Fruit fly (Drosophila melanogaster) whole organism, embryonic: Measurements from ENCODE around the gene CG4009.

ENCODE experiments used
- Abd-B ChIP-seq: fragments of 200-800 bp; sonication (Bioruptor generic); optimal IDR thresholded peaks from 2 replicates; lab custom pipeline; 2018; ENCODE audit warnings: missing biosample characterization, mild to moderate bottlenecking, missing genetic modification characterization, moderate library complexity
- Awh ChIP-seq: fragments of 200-800 bp; sonication (Bioruptor generic); IDR thresholded peaks from 2 replicates; pipeline ENCODE4, ENCODE4 v1.3.6; 2022; ENCODE audit warnings: missing biosample characterization, missing genetic modification characterization
- B-H2 ChIP-seq: fragments of 200-800 bp; sonication (Bioruptor generic); optimal IDR thresholded peaks from 2 replicates; lab custom pipeline; 2018; ENCODE audit warnings: missing biosample characterization, mild to moderate bottlenecking, missing genetic modification characterization
- BEAF-32 ChIP-seq: fragments of 200-800 bp; sonication (Bioruptor generic); optimal IDR thresholded peaks from 3 replicates; lab custom pipeline; 2017; ENCODE audit warnings: missing biosample characterization, missing genetic modification characterization, mild to moderate bottlenecking, moderate library complexity, missing genetic modification reagents
- CG11093 ChIP-seq: fragments of 200-800 bp; sonication (Bioruptor generic); IDR thresholded peaks from 3 replicates; pipeline ENCODE4 v1.3.6; 2022; ENCODE audit warnings: missing biosample characterization, missing genetic modification characterization
- CG13424 ChIP-seq: fragments of 200-800 bp; sonication (Bioruptor generic); optimal IDR thresholded peaks from 2 replicates; lab custom pipeline; 2019; ENCODE audit warnings: missing biosample characterization, mild to moderate bottlenecking, missing genetic modification characterization, moderate library complexity
- CG13624 ChIP-seq: fragments of 200-800 bp; sonication (Bioruptor generic); optimal IDR thresholded peaks from 2 replicates; lab custom pipeline; 2016; ENCODE audit warnings: missing biosample characterization, missing genetic modification characterization
- CG14965 ChIP-seq: fragments of 200-800 bp; sonication (Bioruptor generic); optimal IDR thresholded peaks from 2 replicates; lab custom pipeline; 2016; ENCODE audit warnings: missing biosample characterization, missing genetic modification characterization, borderline replicate concordance
- CG15073 ChIP-seq: fragments of 200-800 bp; sonication (Bioruptor generic); optimal IDR thresholded peaks from 2 replicates; lab custom pipeline; 2016; ENCODE audit warnings: missing biosample characterization, missing genetic modification characterization
- CG15696 ChIP-seq: fragments of 200-800 bp; sonication (Bioruptor generic); optimal IDR thresholded peaks from 2 replicates; lab custom pipeline; 2019; ENCODE audit warnings: missing biosample characterization, mild to moderate bottlenecking, missing genetic modification characterization, moderate library complexity
- CG16863 ChIP-seq: fragments of 200-800 bp; sonication (Bioruptor generic); optimal IDR thresholded peaks from 3 replicates; lab custom pipeline; 2016; ENCODE audit warnings: missing biosample characterization, missing genetic modification characterization
- CG17359 ChIP-seq: fragments of 200-800 bp; sonication (Bioruptor generic); optimal IDR thresholded peaks from 3 replicates; lab custom pipeline; 2018; ENCODE audit warnings: missing biosample characterization, mild to moderate bottlenecking, missing genetic modification characterization, moderate library complexity
- CG18599 ChIP-seq: fragments of 200-800 bp; sonication (Bioruptor generic); optimal IDR thresholded peaks from 3 replicates; lab custom pipeline; 2017; ENCODE audit warnings: missing biosample characterization, missing genetic modification characterization, mild to moderate bottlenecking, moderate library complexity, missing genetic modification reagents
- CG2120 ChIP-seq: fragments of 200-800 bp; sonication (Bioruptor generic); optimal IDR thresholded peaks from 3 replicates; lab custom pipeline; 2016; ENCODE audit warnings: missing biosample characterization, missing genetic modification characterization
- CG2199 ChIP-seq: fragments of 200-800 bp; sonication (Bioruptor generic); IDR thresholded peaks from 3 replicates; pipeline ENCODE4 v1.3.6; 2022; ENCODE audit warnings: missing biosample characterization, missing genetic modification characterization
- CG30403 ChIP-seq: fragments of 200-800 bp; sonication (Bioruptor generic); optimal IDR thresholded peaks from 3 replicates; lab custom pipeline; 2016; ENCODE audit warnings: missing biosample characterization, missing genetic modification characterization
- CG34376 ChIP-seq: fragments of 200-800 bp; sonication (Bioruptor generic); optimal IDR thresholded peaks from 2 replicates; lab custom pipeline; 2018; ENCODE audit warnings: missing biosample characterization, mild to moderate bottlenecking, missing genetic modification characterization
- CG3838 ChIP-seq: fragments of 200-800 bp; sonication (Bioruptor generic); optimal IDR thresholded peaks from 3 replicates; lab custom pipeline; 2016; ENCODE audit warnings: missing biosample characterization, missing genetic modification characterization
- CG3847 ChIP-seq: fragments of 200-800 bp; sonication (Bioruptor generic); IDR thresholded peaks from 2 replicates; pipeline ENCODE4 v1.3.6; 2022; ENCODE audit warnings: missing biosample characterization, missing genetic modification characterization
- CG4360 ChIP-seq: fragments of 200-800 bp; sonication (Bioruptor generic); IDR thresholded peaks from 2 replicates; pipeline ENCODE4 v1.3.6; 2022; ENCODE audit warnings: missing biosample characterization, missing genetic modification characterization
- CG6689 ChIP-seq: fragments of 200-800 bp; sonication (Bioruptor generic); IDR thresholded peaks from 2 replicates; pipeline ENCODE4 v1.3.6; 2022; ENCODE audit warnings: missing biosample characterization, missing genetic modification characterization
- CG9215 ChIP-seq: fragments of 200-800 bp; sonication (Bioruptor generic); IDR thresholded peaks from 2 replicates; pipeline ENCODE4 v1.3.6; 2022; ENCODE audit warnings: missing biosample characterization, missing genetic modification characterization
- Chrac-16 ChIP-seq: fragments of 200-800 bp; sonication (Bioruptor generic); optimal IDR thresholded peaks from 3 replicates; lab custom pipeline; 2016; ENCODE audit warnings: missing biosample characterization, missing genetic modification characterization
- Dek ChIP-seq: fragments of 200-800 bp; sonication (Bioruptor generic); optimal IDR thresholded peaks from 3 replicates; lab custom pipeline; 2019; ENCODE audit warnings: missing biosample characterization, mild to moderate bottlenecking, missing genetic modification characterization, moderate library complexity
- Doc3 ChIP-seq: fragments of 200-800 bp; sonication (Bioruptor generic); IDR thresholded peaks from 3 replicates; pipeline ENCODE4 v1.3.6; 2022; ENCODE audit warnings: missing biosample characterization, missing genetic modification characterization; ENCODE audit not compliant: partially characterized antibody
- Hr78 ChIP-seq, 2 experiments: fragments of 200-800 bp in 1 of 2; fragments of >200 bp in 1 of 2; sonication (Bioruptor generic) in 1 of 2; optimal IDR thresholded peaks; 2 replicates each; lab custom pipeline; 2017 to 2019; ENCODE audit warnings: missing biosample characterization in 2 of 2, missing genetic modification characterization in 2 of 2, mild to moderate bottlenecking in 1 of 2, moderate library complexity in 1 of 2
- Meics ChIP-seq: fragments of 200-800 bp; sonication (Bioruptor generic); optimal IDR thresholded peaks from 2 replicates; lab custom pipeline; 2017; ENCODE audit warnings: missing biosample characterization, mild to moderate bottlenecking, missing genetic modification characterization
- Pdp1 ChIP-seq, 2 experiments: fragments of 200-800 bp; sonication (Bioruptor generic); optimal IDR thresholded peaks; 3 replicates each; lab custom pipeline; 2016; ENCODE audit warnings: missing biosample characterization in 2 of 2, missing genetic modification characterization in 2 of 2, mild to moderate bottlenecking in 1 of 2, moderate library complexity in 1 of 2
- Sin3A ChIP-seq: fragments of >200 bp; optimal IDR thresholded peaks from 2 replicates; lab custom pipeline; 2018
- Six4 ChIP-seq: fragments of 200-800 bp; sonication (Bioruptor generic); optimal IDR thresholded peaks from 2 replicates; lab custom pipeline; 2016; ENCODE audit warnings: missing biosample characterization, missing genetic modification characterization
- Sox102F ChIP-seq: fragments of 200-800 bp; sonication (Bioruptor generic); optimal IDR thresholded peaks from 2 replicates; lab custom pipeline; 2018; ENCODE audit warnings: missing biosample characterization, mild to moderate bottlenecking, missing genetic modification characterization, moderate library complexity
- Sry-δ ChIP-seq: fragments of 200-800 bp; sonication (Bioruptor generic); optimal IDR thresholded peaks from 2 replicates; lab custom pipeline; 2016; ENCODE audit warnings: missing biosample characterization, missing genetic modification characterization
- YL-1 ChIP-seq: fragments of 200-800 bp; sonication (Bioruptor generic); optimal IDR thresholded peaks from 3 replicates; lab custom pipeline; 2017; ENCODE audit warnings: missing biosample characterization, mild to moderate bottlenecking, missing genetic modification characterization
- ac ChIP-seq: fragments of 200-800 bp; sonication (Bioruptor generic); optimal IDR thresholded peaks from 3 replicates; lab custom pipeline; 2017; ENCODE audit warnings: missing biosample characterization, mild to moderate bottlenecking, missing genetic modification characterization
- bigmax ChIP-seq: fragments of 200-800 bp; sonication (Bioruptor generic); optimal IDR thresholded peaks from 2 replicates; lab custom pipeline; 2018; ENCODE audit warnings: missing biosample characterization, mild to moderate bottlenecking, missing genetic modification characterization
- cad ChIP-seq: fragments of >200 bp; optimal IDR thresholded peaks from 2 replicates; lab custom pipeline; 2017; ENCODE audit warnings: missing biosample characterization, missing genetic modification characterization
- dpn ChIP-seq, 2 experiments: fragments of 200-800 bp; sonication (Bioruptor generic); optimal IDR thresholded peaks; 3 replicates each; lab custom pipeline; 2016; ENCODE audit warnings: missing biosample characterization in 2 of 2, missing genetic modification characterization in 2 of 2
- ems ChIP-seq: fragments of 200-800 bp; sonication (Bioruptor generic); optimal IDR thresholded peaks from 3 replicates; lab custom pipeline; 2016; ENCODE audit warnings: missing biosample characterization, missing genetic modification characterization
- exex ChIP-seq: fragments of 200-800 bp; sonication (Bioruptor generic); optimal IDR thresholded peaks from 4 replicates; lab custom pipeline; 2018; ENCODE audit warnings: missing biosample characterization, mild to moderate bottlenecking, missing genetic modification characterization, moderate library complexity
- fd3F ChIP-seq: fragments of 200-800 bp; sonication (Bioruptor generic); optimal IDR thresholded peaks from 2 replicates; lab custom pipeline; 2018; ENCODE audit warnings: missing biosample characterization, mild to moderate bottlenecking, missing genetic modification characterization, moderate library complexity
- gce ChIP-seq: fragments of 200-800 bp; sonication (Bioruptor generic); IDR thresholded peaks from 3 replicates; pipeline ENCODE4 v1.3.6; 2022; ENCODE audit warnings: missing biosample characterization, missing genetic modification characterization
- phol ChIP-seq: fragments of 200-800 bp; sonication (Bioruptor generic); optimal IDR thresholded peaks from 3 replicates; lab custom pipeline; 2018; ENCODE audit warnings: missing biosample characterization, mild to moderate bottlenecking, missing genetic modification characterization, moderate library complexity
- seq ChIP-seq: fragments of 200-800 bp; sonication (Bioruptor generic); IDR thresholded peaks from 2 replicates; pipeline ENCODE4 v1.3.6; 2022; ENCODE audit warnings: missing biosample characterization, missing genetic modification characterization
- sna ChIP-seq: fragments of 200-800 bp; sonication (Bioruptor generic); IDR thresholded peaks from 2 replicates; pipeline ENCODE4 v1.3.6; 2022; ENCODE audit warnings: missing biosample characterization, missing genetic modification characterization; ENCODE audit not compliant: partially characterized antibody
- so ChIP-seq: fragments of 200-800 bp; sonication (Bioruptor generic); IDR thresholded peaks from 3 replicates; pipeline ENCODE4 v1.3.6; 2022; ENCODE audit warnings: missing biosample characterization, missing genetic modification characterization
- trem ChIP-seq: fragments of 200-800 bp; optimal IDR thresholded peaks from 3 replicates; lab custom pipeline; 2019; ENCODE audit warnings: missing biosample characterization, mild to moderate bottlenecking, missing genetic modification characterization, moderate library complexity
- ttk ChIP-seq: fragments of 200-800 bp; sonication (Bioruptor generic); IDR thresholded peaks from 2 replicates; pipeline ENCODE4 v2.1.2; 2022; ENCODE audit warnings: missing biosample characterization, missing genetic modification characterization
- vnd ChIP-seq: fragments of 200-800 bp; sonication (Bioruptor generic); IDR thresholded peaks from 3 replicates; pipeline ENCODE4 v1.3.6; 2022; ENCODE audit warnings: missing biosample characterization, missing genetic modification characterization; ENCODE audit not compliant: partially characterized antibody

The CG4009 gene

DNA sequence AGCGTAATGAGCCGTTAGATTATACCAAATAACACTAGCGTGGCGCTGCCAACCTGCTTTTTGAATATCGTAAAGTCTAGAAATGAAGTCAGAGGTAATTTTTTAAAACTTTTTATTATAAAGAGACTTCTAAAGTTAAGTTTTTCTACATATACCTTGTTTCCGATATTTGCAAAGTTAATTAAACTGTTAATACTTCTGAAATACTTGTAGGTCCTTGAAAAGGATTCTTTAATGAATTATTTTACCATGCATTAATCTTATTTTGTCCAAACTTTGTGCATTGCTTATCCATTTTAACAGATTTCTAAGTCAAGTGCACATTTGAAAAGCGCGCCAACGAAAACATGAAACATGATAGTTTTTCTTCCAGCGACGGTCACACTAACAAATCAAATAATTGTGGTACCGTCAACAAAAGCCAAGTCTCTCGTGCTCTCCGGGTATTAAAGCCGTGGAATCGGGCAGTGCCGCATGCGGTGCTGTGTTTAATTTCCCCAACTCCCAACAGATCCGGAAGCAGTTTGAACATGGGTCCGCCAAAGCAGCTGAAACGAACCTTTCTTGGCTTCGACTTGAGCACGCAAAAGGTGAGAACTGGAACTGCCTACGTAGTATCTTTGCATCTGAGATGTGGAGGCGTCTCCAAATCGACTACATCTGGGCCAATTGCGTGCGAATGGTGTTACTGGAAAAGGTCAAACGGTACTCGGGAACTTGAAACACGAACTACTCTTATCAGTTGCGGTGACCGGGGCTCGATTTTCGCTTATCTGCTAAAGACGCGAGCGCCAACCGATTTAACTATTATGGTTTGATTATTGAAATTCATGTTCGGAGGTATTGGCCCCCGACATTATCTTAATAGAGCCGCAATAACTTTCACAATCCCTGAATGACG is 39.5 kb downstream of the CG4009 start, which contains the start of the genes EMC2A and CG3534 (continued):
- TF ChIP-seq CG9215 (GFP tag; lab: Robert Waterston, UW) (0 out of 2 replicates have a peak, but pooled peaks have one; percentile 20), Sry-δ (peak; percentile 31), CG4360 (no peak), CG17359 (peak; percentile 8), CG18599 (GFP tag; lab: Kevin White, UChicago) (no peak), CG2120 (peak; percentile 2), Hr78 (GFP tag; optimal IDR thresholded peaks at IDR 0.05; lab: Kevin White, UChicago) (peak in 1 of 2 experiments; percentile 87), ttk (GFP tag; lab: Robert Waterston, UW) (no peak), Sox102F (GFP tag; lab: Kevin White, UChicago) (no peak), ems (GFP tag; lab: Kevin White, UChicago) (peak; percentile 25), CG13424 (tag; lab: Kevin White, UChicago) (no peak), Pdp1 (GFP tag; optimal IDR thresholded peaks at IDR 0.05; lab: Kevin White, UChicago) (peak; percentile 18 to 26), CG30403 (peak; percentile 25), Awh (GFP tag; lab: Robert Waterston, UW) (0 out of 2 replicates have a peak, but pooled peaks have one; percentile 18), Doc3 (GFP tag; lab: Robert Waterston, UW) (no peak), CG15696 (tag; lab: Kevin White, UChicago) (peak; percentile 2), CG6689 (GFP tag; lab: Robert Waterston, UW) (peak; percentile 14; the same call in 1 of the 2 replicates), CG3847 (no peak), Meics (GFP tag; lab: Kevin White, UChicago) (peak; percentile 33), vnd (GFP tag; lab: Robert Waterston, UW) (no peak), BEAF-32 (GFP tag; lab: Kevin White, UChicago) (peak; percentile 10), ac (no peak), Six4 (GFP tag; lab: Kevin White, UChicago) (peak; percentile 24), B-H2 (GFP tag; lab: Kevin White, UChicago) (no peak), fd3F (GFP tag; lab: Kevin White, UChicago) (no peak), Chrac-16 (GFP tag; lab: Kevin White, UChicago) (no peak), bigmax (GFP tag; lab: Kevin White, UChicago) (no peak), CG15073 (GFP tag; lab: Kevin White, UChicago) (no peak), trem (tag; lab: Kevin White, UChicago) (peak; percentile 98), CG16863 (GFP tag; lab: Kevin White, UChicago) (no peak), phol (peak; percentile 68), CG11093 (GFP tag; lab: Robert Waterston, UW) (no peak), gce (GFP tag; lab: Robert Waterston, UW) (no peak), CG34376 (peak; percentile 63), dpn (GFP tag; optimal IDR thresholded peaks at IDR 0.05; lab: Kevin White, UChicago) (peak in 1 of 2 experiments; percentile 44), Sin3A (lab: Kevin White, UChicago) (peak; percentile 59), exex (tag; lab: Kevin White, UChicago) (peak; percentile 53), seq (GFP tag; lab: Robert Waterston, UW) (no peak), CG2199 (GFP tag; lab: Robert Waterston, UW) (no peak), CG3838 (GFP tag; lab: Kevin White, UChicago) (no peak), sna (GFP tag; lab: Robert Waterston, UW) (peak; percentile 42; the same call in 1 of the 2 replicates), Dek (tag; lab: Kevin White, UChicago) (peak; percentile 12), cad (GFP tag; lab: Kevin White, UChicago) (no peak), CG13624 (peak; percentile 6), YL-1 (peak; percentile 24), CG14965 (GFP tag; lab: Kevin White, UChicago) (no peak), so (GFP tag; lab: Robert Waterston, UW) (peak; percentile 62; the same call in 2 of the 3 replicates), Abd-B (GFP tag; lab: Kevin White, UChicago) (peak; percentile 61)
